Fruit fly (Drosophila melanogaster) whole organism, adult: ENCODE results near the gene CG4829.

ENCODE experiments used
- CG14711 ChIP-seq: fragments of 200-800 bp; sonication (Bioruptor generic); optimal IDR thresholded peaks from 2 replicates; lab custom pipeline; 2018; ENCODE audit warnings: missing biosample characterization, mild to moderate bottlenecking, missing genetic modification characterization, moderate library complexity
- CG1620 ChIP-seq: fragments of 200-800 bp; sonication (Bioruptor generic); optimal IDR thresholded peaks from 2 replicates; lab custom pipeline; 2016; ENCODE audit warnings: missing biosample characterization, missing genetic modification characterization

dm6 chrX:16798166-16798565 lies 13.3 kb upstream of the CG4829 start:
- TF ChIP-seq CG1620 (GFP tag; lab: Kevin White, UChicago): no peak
- TF ChIP-seq CG14711: no peak
